Worm (Caenorhabditis elegans): ENCODE results near the gene srab-16.

ce11 chrV:826097-826496 is 43.6 kb downstream of the srab-16 start, which contains the start of gene F41H8.2:
- TF ChIP-seq him-1 (tag; optimal IDR thresholded peaks at IDR 0.05) (no peak), W03F9.2 (tag; optimal IDR thresholded peaks at IDR 0.05) (no peak)
